Worm (Caenorhabditis elegans): ENCODE measurements around the gene T01C3.3.

The T01C3.3 gene

DNA sequence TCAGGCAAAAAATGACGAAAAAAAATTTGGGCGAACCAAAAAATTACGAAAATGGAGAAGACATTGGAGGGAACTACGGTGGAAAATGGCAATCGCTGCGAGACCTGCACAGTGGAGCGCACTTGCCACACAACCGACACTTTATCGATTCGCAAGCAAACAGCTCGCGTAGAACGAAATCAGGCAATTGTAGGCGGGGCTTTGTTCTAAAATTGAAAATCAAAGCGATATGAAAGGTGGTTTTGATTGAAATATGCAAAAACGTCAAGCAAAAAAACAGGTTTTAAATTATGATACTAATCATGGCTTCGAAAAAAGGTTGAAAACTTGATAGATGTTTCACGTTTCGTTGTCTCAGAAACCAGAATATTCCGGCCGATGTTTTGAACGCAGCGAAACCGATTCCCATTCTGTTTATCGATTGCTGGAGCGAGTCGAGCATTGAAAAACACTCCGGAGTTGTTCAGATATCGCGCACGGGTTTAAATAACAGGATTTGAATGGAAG lies 9.8 kb upstream of the T01C3.3 start, which contains the start of the genes fib-1 and mut-15 (continued):
- TF ChIP-seq Y55F3AM.14 (GFP tag; optimal IDR thresholded peaks at IDR 0.05) (peak; percentile 5), nhr-23 (tag; optimal IDR thresholded peaks at IDR 0.05) (no peak)

ce11 chrV:15001536-15001935 lies 9.1 kb upstream of the T01C3.3 start:
- TF ChIP-seq nhr-129 (tag; optimal IDR thresholded peaks at IDR 0.05): no peak

- TF ChIP-seq snpc-4 (tag; optimal IDR thresholded peaks at IDR 0.05): no peak
- TF ChIP-seq ztf-1 (GFP tag; conservative IDR thresholded peaks at IDR 0.05): no peak
- TF ChIP-seq fos-1 (tag; optimal IDR thresholded peaks at IDR 0.05): no peak
- no peak for TF ChIP-seq skn-1 (tag; optimal IDR thresholded peaks at IDR 0.05)
- no peak for TF ChIP-seq ceh-16 (tag; optimal IDR thresholded peaks at IDR 0.05)
- no peak for TF ChIP-seq elt-3 (tag; optimal IDR thresholded peaks at IDR 0.05)
- TF ChIP-seq nhr-77 (tag; optimal IDR thresholded peaks at IDR 0.05): no peak
- no peak for TF ChIP-seq aly-2 (tag; optimal IDR thresholded peaks at IDR 0.05)
These were observed 7.7 kb upstream of the T01C3.3 start, which contains the start of gene rps-16 for ce11 chrV:15000055-15000704. TSS of gene rps-16 (minus strand) at chrV:15000541.

- no peak for TF ChIP-seq nhr-12 (tag; optimal IDR thresholded peaks at IDR 0.05)
- TF ChIP-seq unc-39 (tag; optimal IDR thresholded peaks at IDR 0.05): no peak
- TF ChIP-seq unc-55 (GFP tag; optimal IDR thresholded peaks at IDR 0.05): no peak
- no peak for TF ChIP-seq snpc-4 (tag; optimal IDR thresholded peaks at IDR 0.05)
- TF ChIP-seq R02D3.7 (tag; optimal IDR thresholded peaks at IDR 0.05): no peak
- TF ChIP-seq ztf-4 (tag; optimal IDR thresholded peaks at IDR 0.05): no peak
- no peak for TF ChIP-seq fos-1 (tag; optimal IDR thresholded peaks at IDR 0.05)
- no peak for TF ChIP-seq elt-3 (tag; optimal IDR thresholded peaks at IDR 0.05)
These were observed 7.1 kb upstream of the T01C3.3 start, which contains the start of gene T01C3.11 for ce11 chrV:14999485-15000023. TSS of gene T01C3.11 (plus strand) at chrV:14999535.

DNA sequence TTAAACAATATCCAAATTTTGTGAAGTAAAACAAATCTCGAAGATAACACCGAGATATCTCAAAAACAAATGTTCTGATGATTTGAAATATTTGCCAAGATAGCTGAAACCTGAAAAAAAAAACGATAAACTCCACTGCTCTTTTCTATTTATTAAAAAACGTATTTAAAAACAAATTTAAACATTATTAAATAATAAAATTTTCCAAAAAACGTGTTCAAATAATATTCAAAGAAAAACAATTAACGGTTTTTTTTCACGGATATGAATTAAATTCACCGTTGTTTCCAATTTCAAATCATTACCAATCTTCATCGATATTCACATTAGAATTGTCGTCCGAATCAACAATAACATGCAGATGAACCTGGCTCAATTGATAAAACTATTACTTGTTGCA lies 3.8 kb upstream of the T01C3.3 start, which contains the start of gene irld-14:
irld-14 (plus strand) TSS at position 301 of the 400 bp plus-strand sequence.
- TF ChIP-seq lsy-2 (tag; optimal IDR thresholded peaks at IDR 0.05) (no peak), nhr-77 (tag; optimal IDR thresholded peaks at IDR 0.05) (no peak), elt-3 (tag; optimal IDR thresholded peaks at IDR 0.05) (no peak), ztf-4 (tag; optimal IDR thresholded peaks at IDR 0.05) (no peak), fos-1 (tag; optimal IDR thresholded peaks at IDR 0.05) (no peak), ztf-1 (GFP tag; conservative IDR thresholded peaks at IDR 0.05) (no peak), ceh-82 (tag; optimal IDR thresholded peaks at IDR 0.05) (no peak), zag-1 (tag; optimal IDR thresholded peaks at IDR 0.05) (no peak), nhr-23 (tag; optimal IDR thresholded peaks at IDR 0.05) (no peak)

- no peak for TF ChIP-seq crh-2 (tag; optimal IDR thresholded peaks at IDR 0.05)
- no peak for TF ChIP-seq sma-3 (GFP tag; optimal IDR thresholded peaks at IDR 0.05)
- TF ChIP-seq ZK546.5 (tag; optimal IDR thresholded peaks at IDR 0.05): no peak
- TF ChIP-seq nhr-237 (tag; optimal IDR thresholded peaks at IDR 0.05): no peak
- no peak for TF ChIP-seq nhr-23 (tag; optimal IDR thresholded peaks at IDR 0.05)
- TF ChIP-seq nhr-11 (tag; optimal IDR thresholded peaks at IDR 0.05): no peak
- no peak for TF ChIP-seq ama-1 (optimal IDR thresholded peaks at IDR 0.05)
- peak; percentile 40 for TF ChIP-seq fos-1 (tag; optimal IDR thresholded peaks at IDR 0.05)
- TF ChIP-seq nhr-6 (tag; optimal IDR thresholded peaks at IDR 0.05): no peak
- TF ChIP-seq sma-9 (GFP tag; optimal IDR thresholded peaks at IDR 0.05): peak; percentile 60
- no peak for TF ChIP-seq sma-9 (tag; optimal IDR thresholded peaks at IDR 0.05)
- TF ChIP-seq unc-55 (GFP tag; optimal IDR thresholded peaks at IDR 0.05): no peak
These were observed 1.1 kb upstream of the T01C3.3 start, which contains the start of gene fil-1 for ce11 chrV:14993620-14994019. TSS of gene fil-1 (plus strand) at chrV:14993838.

ce11 chrV:14991489-14991888 lies 988 bp downstream of the T01C3.3 start:
- no peak for TF ChIP-seq mbf-1 (tag; optimal IDR thresholded peaks at IDR 0.05)
